Fruit fly (Drosophila melanogaster): ENCODE measurements around the gene Ttc19.

DNA sequence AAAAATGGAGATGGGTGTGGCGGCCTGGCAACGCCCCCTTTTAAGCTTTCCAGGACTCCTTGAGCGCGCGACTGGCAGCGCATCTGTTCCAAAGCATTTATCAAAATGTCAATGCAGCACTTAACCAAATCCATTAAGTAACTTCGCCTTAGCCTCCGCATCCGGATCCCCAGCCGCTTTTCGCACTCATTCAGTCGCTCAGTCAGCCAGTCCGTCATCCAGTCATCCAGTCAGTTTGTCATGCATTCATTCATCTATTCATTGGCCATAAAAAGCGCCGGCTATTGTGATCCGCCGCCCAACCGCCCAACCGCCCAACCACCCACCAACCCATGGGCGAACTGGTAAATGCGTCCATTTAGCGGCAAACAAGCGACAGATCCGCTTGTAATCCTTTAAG is 43.9 kb upstream of the Ttc19 start:
- TF ChIP-seq CG8319 (GFP tag; optimal IDR thresholded peaks at IDR 0.05) (no peak), lz (GFP tag; optimal IDR thresholded peaks at IDR 0.05) (no peak), svp (GFP tag) (no peak), pdm3 (GFP tag; optimal IDR thresholded peaks at IDR 0.05) (no peak), Gug (GFP tag; IDR thresholded peaks at IDR 0.05) (no peak), CG11902 (GFP tag; optimal IDR thresholded peaks at IDR 0.05) (no peak), CG9139 (GFP tag; optimal IDR thresholded peaks at IDR 0.05) (no peak), CG7368 (GFP tag; optimal IDR thresholded peaks at IDR 0.05) (no peak), dac (GFP tag; optimal IDR thresholded peaks at IDR 0.05) (no peak), CG16779 (tag; optimal IDR thresholded peaks at IDR 0.05) (no peak), Hr38 (GFP tag; optimal IDR thresholded peaks at IDR 0.05) (no peak), CG15336 (GFP tag; IDR thresholded peaks at IDR 0.05) (no peak)

All from whole organism, prepupa.